Worm (Caenorhabditis elegans): ENCODE measurements around the gene fbxa-111.
"Not testable (repeated sequence)": the region's sequence is repeated elsewhere in the genome, so short reads cannot be mapped to it uniquely, and the experiment has no call there.

DNA sequence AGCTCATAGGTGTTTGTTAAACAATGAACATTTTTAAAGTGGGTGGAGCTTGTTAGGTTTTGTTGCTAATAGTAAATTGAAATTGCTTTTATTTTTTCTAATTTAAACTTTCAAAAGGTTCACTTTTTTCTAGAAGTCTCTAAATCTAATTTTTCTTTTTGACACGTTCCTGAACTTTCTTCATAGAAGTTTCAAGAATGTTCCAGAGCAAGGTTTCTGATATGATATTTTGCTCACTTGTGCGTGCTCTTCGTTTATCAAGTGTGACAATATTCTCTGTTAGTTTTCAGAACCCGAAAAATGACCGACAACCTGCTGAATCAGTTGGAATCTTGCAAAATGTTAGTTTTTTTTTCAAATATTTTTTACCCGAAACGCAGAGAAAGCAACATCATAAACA is 10.8 kb downstream of the fbxa-111 start, which contains the start of gene fbxa-148:
- TF ChIP-seq W03F9.2, him-1, dao-5 (tag; optimal IDR thresholded peaks at IDR 0.05): not testable (repeated sequence)
